Worm (Caenorhabditis elegans) whole organism, late embryonic: Measurements from ENCODE around the gene R10E11.5.

Source experiments
- K09A11.1 ChIP-seq: sonication (generic microtip); optimal IDR thresholded peaks from 2 replicates; lab custom pipeline; 2017; ENCODE audit warnings: antibody characterized with exemption, mild to moderate bottlenecking, missing genetic modification characterization, missing compliant biosample characterization; ENCODE audit not compliant: insufficient read depth
- Y22D7AL.16 ChIP-seq: sonication (generic microtip); optimal IDR thresholded peaks from 2 replicates; lab custom pipeline; 2016; ENCODE audit warnings: missing genetic modification characterization, missing compliant biosample characterization
- ceh-9 ChIP-seq: sonication (generic microtip); optimal IDR thresholded peaks from 2 replicates; lab custom pipeline; 2016; ENCODE audit warnings: mild to moderate bottlenecking, missing genetic modification characterization, inconsistent platforms, missing compliant biosample characterization
- che-1 ChIP-seq: sonication (generic microtip); optimal IDR thresholded peaks from 2 replicates; lab custom pipeline; 2016; ENCODE audit warnings: mild to moderate bottlenecking, missing genetic modification characterization, missing compliant biosample characterization
- elt-2 ChIP-seq: sonication (generic microtip); optimal IDR thresholded peaks from 2 replicates; lab custom pipeline; 2016; ENCODE audit warnings: missing genetic modification reagents, missing genetic modification characterization, missing compliant biosample characterization
- gmeb-2 ChIP-seq: sonication (generic microtip); optimal IDR thresholded peaks from 2 replicates; lab custom pipeline; 2016; ENCODE audit warnings: missing genetic modification characterization, inconsistent platforms, missing compliant biosample characterization
- pag-3 ChIP-seq: sonication (generic microtip); optimal IDR thresholded peaks from 2 replicates; lab custom pipeline; 2016; ENCODE audit warnings: missing compliant biosample characterization, missing genetic modification characterization, borderline replicate concordance
- pha-4 ChIP-seq: fragments of 150-350 bp; optimal IDR thresholded peaks from 2 replicates; lab custom pipeline; 2018; ENCODE audit warnings: missing biosample characterization, missing genetic modification reagents, missing genetic modification characterization
- pqm-1 ChIP-seq: sonication (generic microtip); optimal IDR thresholded peaks from 2 replicates; lab custom pipeline; 2016; ENCODE audit warnings: missing genetic modification characterization, missing compliant biosample characterization
- sdc-2 ChIP-seq: sonication (generic microtip); optimal IDR thresholded peaks from 2 replicates; lab custom pipeline; 2016; ENCODE audit warnings: missing genotype, missing genetic modification characterization, missing compliant biosample characterization
- unc-55 ChIP-seq: sonication (generic microtip); optimal IDR thresholded peaks from 2 replicates; lab custom pipeline; 2017; ENCODE audit warnings: missing biosample characterization, missing genetic modification reagents, missing genetic modification characterization

DNA sequence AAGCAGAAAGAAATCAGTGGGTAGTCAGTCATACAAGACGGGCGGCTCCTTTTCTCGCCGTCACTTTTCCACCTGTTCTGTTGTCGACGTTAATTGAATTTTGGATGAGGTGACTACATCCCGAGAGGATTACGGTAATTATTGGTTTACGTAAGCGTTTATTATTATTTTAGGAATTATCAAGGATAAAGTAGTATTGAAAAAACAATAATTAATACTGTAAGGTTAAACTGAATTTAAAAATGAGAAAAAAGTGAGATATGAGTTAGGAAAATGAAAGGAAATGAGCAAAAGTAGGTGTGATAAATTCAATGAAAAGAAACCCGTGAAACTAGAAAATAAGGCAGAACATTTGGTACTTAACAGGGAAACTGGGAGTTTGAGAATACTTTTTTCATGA is 50.5 kb downstream of the R10E11.5 start, which contains the start of gene hlh-4:
- TF ChIP-seq ceh-9: no peak
- TF ChIP-seq K09A11.1: no peak
- TF ChIP-seq elt-2: no peak
- TF ChIP-seq pag-3 (tag; lab: Kevin White, UChicago): no peak
- no peak for TF ChIP-seq che-1 (tag; lab: Kevin White, UChicago)
- TF ChIP-seq Y22D7AL.16 (tag; lab: Kevin White, UChicago): no peak
- TF ChIP-seq sdc-2 (tag; lab: Kevin White, UChicago): no peak
- TF ChIP-seq pha-4 (tag; lab: Kevin White, UChicago): no peak
- TF ChIP-seq gmeb-2: no peak
- no peak for TF ChIP-seq unc-55 (GFP tag; lab: Kevin White, UChicago)
- TF ChIP-seq pqm-1 (tag; lab: Kevin White, UChicago): no peak
